Worm (Caenorhabditis elegans): ENCODE measurements around the gene ceh-7.

ceh-7 gene

ce11 chrII:8658835-8659234, 44.8 kb downstream of the ceh-7 start, which contains the start of gene atg-10:
TSS of gene atg-10 (plus strand) at chrII:8659135.
- TF ChIP-seq nhr-43 (tag; optimal IDR thresholded peaks at IDR 0.05; ENCODE audit: poor library complexity, severe bottlenecking), result no peak
- no peak for TF ChIP-seq tbx-2 (tag; optimal IDR thresholded peaks at IDR 0.05)
- no peak for TF ChIP-seq ztf-4 (tag; optimal IDR thresholded peaks at IDR 0.05)
- TF ChIP-seq egl-27 (tag; optimal IDR thresholded peaks at IDR 0.05), result no peak

All from whole organism, L3 larva.